Worm (Caenorhabditis elegans) whole organism, early embryonic: ENCODE data around the gene vit-2.

Experiments used
- B0310.2 ChIP-seq: sonication (generic microtip); optimal IDR thresholded peaks from 2 replicates; lab custom pipeline; 2016; ENCODE audit warnings: mild to moderate bottlenecking, missing genetic modification characterization, missing compliant biosample characterization
- ama-1 ChIP-seq: fragments of 150-350 bp; optimal IDR thresholded peaks from 2 replicates; lab custom pipeline; 2014
- ceh-13 ChIP-seq: fragments of 200-800 bp; sonication (Bioruptor generic); optimal IDR thresholded peaks from 2 replicates; lab custom pipeline; 2018; ENCODE audit warnings: mild to moderate bottlenecking, missing genetic modification characterization, missing compliant biosample characterization
- hmbx-1 ChIP-seq: sonication (generic microtip); optimal IDR thresholded peaks from 2 replicates; lab custom pipeline; 2016; ENCODE audit warnings: mild to moderate bottlenecking, missing genetic modification characterization, missing compliant biosample characterization
- tbx-37 ChIP-seq: fragments of 200-800 bp; sonication (Bioruptor generic); conservative IDR thresholded peaks from 2 replicates; pipeline ENCODE4 v1.3.6; 2022; ENCODE audit warnings: missing genetic modification reagents, missing genetic modification characterization, missing compliant biosample characterization

DNA sequence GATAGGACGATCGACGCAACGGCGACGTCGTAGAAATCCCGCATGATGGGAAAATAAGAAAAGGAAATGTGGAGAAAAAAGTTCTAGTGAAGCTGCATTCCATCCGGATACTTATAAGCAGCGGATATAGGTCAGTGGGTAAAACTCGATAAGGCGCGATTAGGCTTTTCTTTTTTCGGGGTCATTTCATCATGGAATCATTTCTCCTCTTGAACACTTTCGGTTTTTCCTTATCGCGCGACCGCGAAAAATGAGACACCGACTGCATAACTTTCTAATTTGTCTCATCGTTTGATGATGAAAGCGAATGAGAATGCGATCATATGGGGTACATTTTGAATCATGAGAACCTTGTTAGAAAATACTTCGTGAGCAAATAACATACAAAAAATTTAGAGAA is 49.5 kb downstream of the vit-2 start, which contains the start of gene dpy-8:
- TF ChIP-seq hmbx-1 (tag; lab: Kevin White, UChicago) (no peak), ama-1 (lab: Kevin White, UChicago) (no peak), ceh-13 (GFP tag; lab: Kevin White, UChicago) (no peak), B0310.2 (tag; lab: Kevin White, UChicago) (no peak), tbx-37 (GFP tag; lab: Robert Waterston, UW) (no peak)
